Fruit fly (Drosophila melanogaster) whole organism, embryonic: ENCODE results near the gene CG32983.

Source experiments
- CG1024 ChIP-seq: fragments of 200-800 bp; sonication (Bioruptor generic); IDR thresholded peaks from 2 replicates; pipeline ENCODE4 v1.3.6; 2022; ENCODE audit warnings: missing biosample characterization, missing genetic modification characterization
- CG10274 ChIP-seq: fragments of 200-800 bp; sonication (Bioruptor generic); optimal IDR thresholded peaks from 3 replicates; lab custom pipeline; 2017; ENCODE audit warnings: missing biosample characterization, mild to moderate bottlenecking, missing genetic modification characterization
- CG11504 ChIP-seq: fragments of 200-800 bp; sonication (Bioruptor generic); optimal IDR thresholded peaks from 3 replicates; lab custom pipeline; 2019; ENCODE audit warnings: missing biosample characterization, mild to moderate bottlenecking, missing genetic modification characterization, moderate library complexity
- CG12104 ChIP-seq: fragments of 200-800 bp; sonication (Bioruptor generic); optimal IDR thresholded peaks from 3 replicates; lab custom pipeline; 2016; ENCODE audit warnings: missing biosample characterization, missing genetic modification characterization
- CG12155 ChIP-seq: fragments of 200-800 bp; sonication (Bioruptor generic); optimal IDR thresholded peaks from 3 replicates; lab custom pipeline; 2016; ENCODE audit warnings: missing biosample characterization, missing genetic modification characterization
- CG15073 ChIP-seq: fragments of 200-800 bp; sonication (Bioruptor generic); optimal IDR thresholded peaks from 2 replicates; lab custom pipeline; 2016; ENCODE audit warnings: missing biosample characterization, missing genetic modification characterization
- CG17912 ChIP-seq: fragments of 200-800 bp; sonication (Bioruptor generic); optimal IDR thresholded peaks from 2 replicates; lab custom pipeline; 2018; ENCODE audit warnings: missing biosample characterization, mild to moderate bottlenecking, missing genetic modification characterization
- CG32767 ChIP-seq: fragments of 200-800 bp; sonication (Bioruptor generic); IDR thresholded peaks from 2 replicates; pipeline ENCODE4 v1.3.6; 2022; ENCODE audit warnings: missing biosample characterization, missing genetic modification characterization
- CG32772 ChIP-seq: fragments of 200-800 bp; sonication (Bioruptor generic); IDR thresholded peaks from 2 replicates; pipeline ENCODE4 v1.3.6; 2022; ENCODE audit warnings: missing biosample characterization, missing genetic modification characterization
- CG33213 ChIP-seq: fragments of 200-800 bp; sonication (Bioruptor generic); optimal IDR thresholded peaks from 3 replicates; lab custom pipeline; 2016; ENCODE audit warnings: missing biosample characterization, missing genetic modification characterization
- CG5953 ChIP-seq: fragments of 200-800 bp; sonication (Bioruptor generic); IDR thresholded peaks from 2 replicates; pipeline ENCODE4 v1.3.6; 2022; ENCODE audit warnings: missing biosample characterization, missing genetic modification characterization
- CG6654 ChIP-seq: fragments of 200-800 bp; sonication (Bioruptor generic); optimal IDR thresholded peaks from 2 replicates; lab custom pipeline; 2017; ENCODE audit warnings: missing biosample characterization, mild to moderate bottlenecking, missing genetic modification characterization
- CG6689 ChIP-seq: fragments of 200-800 bp; sonication (Bioruptor generic); IDR thresholded peaks from 2 replicates; pipeline ENCODE4 v1.3.6; 2022; ENCODE audit warnings: missing biosample characterization, missing genetic modification characterization
- CG7839 ChIP-seq: fragments of 200-800 bp; sonication (Bioruptor generic); optimal IDR thresholded peaks from 3 replicates; lab custom pipeline; 2018; ENCODE audit warnings: missing biosample characterization, mild to moderate bottlenecking, missing genetic modification characterization, moderate library complexity
- CG8765 ChIP-seq: fragments of 200-800 bp; sonication (Bioruptor generic); IDR thresholded peaks from 2 replicates; pipeline ENCODE4 v1.3.6; 2022; ENCODE audit warnings: missing biosample characterization, missing genetic modification characterization
- CG9817 ChIP-seq: fragments of 200-800 bp; sonication (Bioruptor generic); optimal IDR thresholded peaks from 2 replicates; lab custom pipeline; 2018; ENCODE audit warnings: missing biosample characterization, mild to moderate bottlenecking, missing genetic modification characterization, moderate library complexity
- D ChIP-seq, 2 experiments: fragments of 200-800 bp in 1 of 2; fragments of >200 bp in 1 of 2; sonication (Bioruptor generic) in 1 of 2; optimal IDR thresholded peaks; 2 replicates in 1 of 2; 3 replicates in 1 of 2; lab custom pipeline; 2017; ENCODE audit warnings: mild to moderate bottlenecking in 1 of 2, missing biosample characterization in 1 of 2, missing genetic modification characterization in 1 of 2, missing genetic modification reagents in 1 of 2
- Dbx ChIP-seq: fragments of 200-800 bp; sonication (Bioruptor generic); IDR thresholded peaks from 3 replicates; pipeline ENCODE4 v1.3.6; 2022; ENCODE audit warnings: missing biosample characterization, missing genetic modification characterization
- Dp ChIP-seq: fragments of 200-800 bp; sonication (Bioruptor generic); optimal IDR thresholded peaks from 2 replicates; lab custom pipeline; 2018; ENCODE audit warnings: missing biosample characterization, mild to moderate bottlenecking, missing genetic modification characterization, moderate library complexity
- Fer2 ChIP-seq: fragments of 200-800 bp; sonication (Bioruptor generic); optimal IDR thresholded peaks from 2 replicates; lab custom pipeline; 2018; ENCODE audit warnings: missing biosample characterization, mild to moderate bottlenecking, missing genetic modification characterization, moderate library complexity
- HLH54F ChIP-seq: fragments of 200-800 bp; sonication (Bioruptor generic); optimal IDR thresholded peaks from 3 replicates; lab custom pipeline; 2016; ENCODE audit warnings: missing biosample characterization, missing genetic modification characterization
- Hmr ChIP-seq: fragments of 200-800 bp; sonication (Bioruptor generic); optimal IDR thresholded peaks from 3 replicates; lab custom pipeline; 2017; ENCODE audit warnings: mild to moderate bottlenecking, missing biosample characterization, missing genetic modification reagents, missing genetic modification characterization
- Poxn ChIP-seq: fragments of 200-800 bp; sonication (Bioruptor generic); IDR thresholded peaks from 2 replicates; pipeline ENCODE4 v1.3.6; 2022; ENCODE audit warnings: missing biosample characterization, missing genetic modification characterization
- Taf1 ChIP-seq: fragments of 200-800 bp; sonication (Bioruptor generic); IDR thresholded peaks from 2 replicates; pipeline ENCODE4 v1.3.6; 2022; ENCODE audit warnings: missing biosample characterization, missing genetic modification characterization
- Trl ChIP-seq, 3 experiments: fragments of >200 bp in 2 of 3; fragments of 200-800 bp in 1 of 3; sonication (Bioruptor generic) in 1 of 3; optimal IDR thresholded peaks; 2 replicates in 1 of 3; 3 replicates in 2 of 3; lab custom pipeline; 2016 to 2017; ENCODE audit warnings: missing biosample characterization in 1 of 3, missing genetic modification characterization in 1 of 3
- Vsx1 ChIP-seq: fragments of 200-800 bp; sonication (Bioruptor generic); optimal IDR thresholded peaks from 2 replicates; lab custom pipeline; 2017; ENCODE audit warnings: missing biosample characterization, mild to moderate bottlenecking, missing genetic modification characterization, missing genetic modification reagents
- Xbp1 ChIP-seq: fragments of 200-800 bp; sonication (Bioruptor generic); optimal IDR thresholded peaks from 3 replicates; lab custom pipeline; 2016; ENCODE audit warnings: missing biosample characterization, mild to moderate bottlenecking, missing genetic modification characterization
- YL-1 ChIP-seq: fragments of 200-800 bp; sonication (Bioruptor generic); optimal IDR thresholded peaks from 3 replicates; lab custom pipeline; 2017; ENCODE audit warnings: missing biosample characterization, mild to moderate bottlenecking, missing genetic modification characterization
- bab2 ChIP-seq: fragments of 200-800 bp; sonication (Bioruptor generic); optimal IDR thresholded peaks from 2 replicates; lab custom pipeline; 2016; ENCODE audit warnings: missing biosample characterization, missing genetic modification characterization
- caup ChIP-seq: fragments of 200-800 bp; sonication (Bioruptor generic); optimal IDR thresholded peaks from 3 replicates; lab custom pipeline; 2017; ENCODE audit warnings: missing biosample characterization, mild to moderate bottlenecking, missing genetic modification characterization, moderate library complexity; ENCODE audit not compliant: severe bottlenecking
- da ChIP-seq: fragments of 200-800 bp; sonication (Bioruptor generic); optimal IDR thresholded peaks from 2 replicates; lab custom pipeline; 2016; ENCODE audit warnings: missing biosample characterization, missing genetic modification characterization
- danr ChIP-seq: fragments of 200-800 bp; sonication (Bioruptor generic); IDR thresholded peaks from 2 replicates; pipeline ENCODE4 v1.3.6; 2022; ENCODE audit warnings: missing biosample characterization, missing genetic modification characterization
- dpn ChIP-seq, 2 experiments: fragments of 200-800 bp; sonication (Bioruptor generic); optimal IDR thresholded peaks; 3 replicates each; lab custom pipeline; 2016; ENCODE audit warnings: missing biosample characterization in 2 of 2, missing genetic modification characterization in 2 of 2
- gem ChIP-seq: fragments of 200-800 bp; sonication (Bioruptor generic); optimal IDR thresholded peaks from 2 replicates; lab custom pipeline; 2019; ENCODE audit warnings: missing biosample characterization, mild to moderate bottlenecking, missing genetic modification characterization, moderate library complexity
- gro ChIP-seq: fragments of 200-800 bp; sonication (Bioruptor generic); optimal IDR thresholded peaks from 2 replicates; lab custom pipeline; 2016; ENCODE audit warnings: missing biosample characterization, missing genetic modification characterization
- gsb ChIP-seq: fragments of 200-800 bp; sonication (Bioruptor generic); IDR thresholded peaks from 2 replicates; pipeline ENCODE4 v1.3.6; 2022; ENCODE audit warnings: missing biosample characterization, missing genetic modification characterization
- lab ChIP-seq: fragments of 200-800 bp; sonication (Bioruptor generic); optimal IDR thresholded peaks from 3 replicates; lab custom pipeline; 2017; ENCODE audit warnings: missing biosample characterization, missing genetic modification characterization, mild to moderate bottlenecking, moderate library complexity, missing genetic modification reagents
- pan ChIP-seq, 4 experiments: fragments of >200 bp in 3 of 4; fragments of 200-800 bp in 1 of 4; sonication (Bioruptor generic) in 1 of 4; optimal IDR thresholded peaks in 3 of 4; IDR thresholded peaks in 1 of 4; 2 replicates each; pipeline versions ENCODE4 v1.3.6 to Lab custom; 2017 to 2022; ENCODE audit warnings: missing biosample characterization in 2 of 4, missing genetic modification characterization in 2 of 4, mixed read lengths in 1 of 4
- pho ChIP-seq: fragments of 200-800 bp; sonication (Bioruptor generic); optimal IDR thresholded peaks from 2 replicates; lab custom pipeline; 2016; ENCODE audit warnings: missing biosample characterization, missing genetic modification characterization
- sob ChIP-seq: fragments of 200-800 bp; sonication (Bioruptor generic); IDR thresholded peaks from 2 replicates; pipeline ENCODE4 v1.3.6; 2022; ENCODE audit warnings: missing biosample characterization, missing genetic modification characterization
- sqz ChIP-seq: fragments of 200-800 bp; sonication (Bioruptor generic); optimal IDR thresholded peaks from 3 replicates; lab custom pipeline; 2018; ENCODE audit warnings: missing biosample characterization, mild to moderate bottlenecking, missing genetic modification characterization
- tap ChIP-seq: fragments of 200-800 bp; optimal IDR thresholded peaks from 3 replicates; lab custom pipeline; 2019; ENCODE audit warnings: missing biosample characterization, mild to moderate bottlenecking, missing genetic modification characterization, moderate library complexity
- unpg ChIP-seq: fragments of 200-800 bp; sonication (Bioruptor generic); optimal IDR thresholded peaks from 3 replicates; lab custom pipeline; 2018; ENCODE audit warnings: missing biosample characterization, mild to moderate bottlenecking, missing genetic modification characterization, moderate library complexity
- usp ChIP-seq: fragments of >200 bp; optimal IDR thresholded peaks from 2 replicates; lab custom pipeline; 2017; ENCODE audit warnings: missing biosample characterization, missing genetic modification characterization
- vvl ChIP-seq: fragments of 200-800 bp; sonication (Bioruptor generic); IDR thresholded peaks from 2 replicates; pipeline ENCODE4 v1.3.6; 2022; ENCODE audit warnings: missing biosample characterization, missing genetic modification characterization
- wor ChIP-seq: fragments of 200-800 bp; sonication (Bioruptor generic); IDR thresholded peaks from 2 replicates; pipeline ENCODE4 v1.3.6; 2022; ENCODE audit warnings: missing biosample characterization, missing genetic modification characterization
- zen2 ChIP-seq: fragments of 200-800 bp; sonication (Bioruptor generic); IDR thresholded peaks from 3 replicates; pipeline ENCODE4 v1.3.6; 2022; ENCODE audit warnings: missing biosample characterization, missing genetic modification characterization; ENCODE audit not compliant: partially characterized antibody
- zf30C ChIP-seq: fragments of 200-800 bp; sonication (Bioruptor generic); optimal IDR thresholded peaks from 3 replicates; lab custom pipeline; 2018; ENCODE audit warnings: missing biosample characterization, mild to moderate bottlenecking, missing genetic modification characterization

Gene CG32983

dm6 chr2L:8894224-8894623 is 28.6 kb downstream of the CG32983 start (continued):
- no peak for TF ChIP-seq Trl (optimal IDR thresholded peaks at IDR 0.05; lab: Kevin White, UChicago)
- peak; percentile 41 for TF ChIP-seq Trl (GFP tag; optimal IDR thresholded peaks at IDR 0.05; lab: Kevin White, UChicago)
- peak; percentile 17 for TF ChIP-seq Fer2
- peak; percentile 63 for TF ChIP-seq CG7839 (tag; lab: Kevin White, UChicago)
- no peak for TF ChIP-seq CG1024 (GFP tag; lab: Robert Waterston, UW)
- TF ChIP-seq dpn (GFP tag; optimal IDR thresholded peaks at IDR 0.05; lab: Kevin White, UChicago), result peak; percentile 9 to 39
- TF ChIP-seq CG10274 (GFP tag; lab: Kevin White, UChicago), result peak; percentile 31
- TF ChIP-seq CG12155 (GFP tag; lab: Kevin White, UChicago), result peak; percentile 21
- TF ChIP-seq CG8765 (GFP tag; lab: Robert Waterston, UW), result no peak
- no peak for TF ChIP-seq D (optimal IDR thresholded peaks at IDR 0.05; lab: Kevin White, UChicago)
- TF ChIP-seq D (GFP tag; optimal IDR thresholded peaks at IDR 0.05; lab: Kevin White, UChicago), result no peak
- TF ChIP-seq CG6689 (GFP tag; lab: Robert Waterston, UW), result peak; percentile 26; the same call in 1 of the 2 replicates
- peak; percentile 48 for TF ChIP-seq gem (tag; lab: Kevin White, UChicago)
- no peak for TF ChIP-seq Dp (GFP tag; lab: Kevin White, UChicago)
- peak; percentile 22 for TF ChIP-seq unpg (GFP tag; lab: Kevin White, UChicago)
- no peak for TF ChIP-seq pan (optimal IDR thresholded peaks at IDR 0.05; lab: Kevin White, UChicago)
- TF ChIP-seq pan (GFP tag; optimal IDR thresholded peaks at IDR 0.05 in 1 of 2, IDR thresholded peaks at IDR 0.05 in 1 of 2), result peak in 1 of 2 experiments; percentile 56
- peak; percentile 26 for TF ChIP-seq pho (GFP tag; lab: Kevin White, UChicago)
- TF ChIP-seq da, result no peak
- 0 out of 2 replicates have a peak, but pooled peaks have one; percentile 34 for TF ChIP-seq Taf1 (GFP tag; lab: Robert Waterston, UW)
- TF ChIP-seq HLH54F (GFP tag; lab: Kevin White, UChicago), result peak; percentile 52
- TF ChIP-seq gro (GFP tag; lab: Kevin White, UChicago), result peak; percentile 65
- peak; percentile 12 for TF ChIP-seq bab2
- TF ChIP-seq Hmr (GFP tag; lab: Kevin White, UChicago), result peak; percentile 30
- TF ChIP-seq zen2 (GFP tag; lab: Robert Waterston, UW), result no peak
- peak; percentile 31; the same call in 1 of the 2 replicates for TF ChIP-seq Poxn (GFP tag; lab: Robert Waterston, UW)
- peak; percentile 33 for TF ChIP-seq CG11504 (tag; lab: Kevin White, UChicago)
- TF ChIP-seq CG9817 (tag; lab: Kevin White, UChicago), result peak; percentile 42
- TF ChIP-seq CG6654 (GFP tag; lab: Kevin White, UChicago), result no peak
- TF ChIP-seq lab (GFP tag; lab: Kevin White, UChicago), result peak; percentile 72
- TF ChIP-seq CG32772, result peak; percentile 28; the same call in 1 of the 2 replicates
- TF ChIP-seq Xbp1 (GFP tag; lab: Kevin White, UChicago), result no peak
- TF ChIP-seq sob (GFP tag; lab: Robert Waterston, UW), result peak; percentile 53
- no peak for TF ChIP-seq CG5953 (GFP tag; lab: Robert Waterston, UW)
- TF ChIP-seq sqz, result no peak
- peak; percentile 51; the same call in 1 of the 2 replicates for TF ChIP-seq gsb

- no peak for TF ChIP-seq Dbx (GFP tag; lab: Robert Waterston, UW)
- peak; percentile 39 for TF ChIP-seq CG12104 (GFP tag; lab: Kevin White, UChicago)
- no peak for TF ChIP-seq CG15073 (GFP tag; lab: Kevin White, UChicago)
- TF ChIP-seq wor (GFP tag; lab: Robert Waterston, UW), result peak; percentile 19; the same call in 1 of the 2 replicates
- TF ChIP-seq tap, result peak; percentile 57
- no peak for TF ChIP-seq zf30C (GFP tag; lab: Kevin White, UChicago)
- no peak for TF ChIP-seq CG17912 (GFP tag; lab: Kevin White, UChicago)
- no peak for TF ChIP-seq CG33213 (GFP tag; lab: Kevin White, UChicago)
- peak; percentile 6 for TF ChIP-seq vvl
- TF ChIP-seq YL-1 (GFP tag; lab: Kevin White, UChicago), result no peak
- no peak for TF ChIP-seq usp (GFP tag; lab: Kevin White, UChicago)
- peak; percentile 53 for TF ChIP-seq caup
- TF ChIP-seq CG32767 (GFP tag; lab: Robert Waterston, UW), result no peak
- TF ChIP-seq danr (GFP tag; lab: Robert Waterston, UW), result no peak
- TF ChIP-seq Vsx1 (GFP tag; lab: Kevin White, UChicago), result no peak
Observed at dm6 chr2L:8897954-8898713, 32.5 kb downstream of the CG32983 start.
